Fruit fly (Drosophila melanogaster): ENCODE measurements around the gene stx.

- TF ChIP-seq psq (GFP tag; optimal IDR thresholded peaks at IDR 0.05): no peak
- TF ChIP-seq h (GFP tag; optimal IDR thresholded peaks at IDR 0.05): peak; percentile 4
- peak; percentile 27 for TF ChIP-seq Myc (optimal IDR thresholded peaks at IDR 0.05)
- TF ChIP-seq Jra (GFP tag; optimal IDR thresholded peaks at IDR 0.05): no peak
- TF ChIP-seq dmrt93B (GFP tag; optimal IDR thresholded peaks at IDR 0.05): no peak
- no peak for TF ChIP-seq Vsx2 (GFP tag; optimal IDR thresholded peaks at IDR 0.05; ENCODE audit: partially characterized antibody)
- no peak for TF ChIP-seq sv (GFP tag; optimal IDR thresholded peaks at IDR 0.05)
- TF ChIP-seq jim (GFP tag; optimal IDR thresholded peaks at IDR 0.05): no peak
- no peak for TF ChIP-seq Abd-B (GFP tag; optimal IDR thresholded peaks at IDR 0.05)
- TF ChIP-seq fru (GFP tag; optimal IDR thresholded peaks at IDR 0.05): no peak
These were observed 19.5 kb upstream of the stx start, which contains the start of gene Tango5 for dm6 chrX:10764206-10764605.

Measured in whole organism, wandering third instar larva.